Fruit fly (Drosophila melanogaster) whole organism, embryonic: ENCODE results near the gene Nin.

Source experiments
- CG32532 ChIP-seq: fragments of 200-800 bp; sonication (Bioruptor generic); IDR thresholded peaks from 2 replicates; pipeline ENCODE4 v1.3.6; 2022; ENCODE audit warnings: missing biosample characterization, missing genetic modification characterization
- CG4282 ChIP-seq: fragments of 200-800 bp; sonication (Bioruptor generic); optimal IDR thresholded peaks from 2 replicates; lab custom pipeline; 2016; ENCODE audit warnings: missing biosample characterization, missing genetic modification characterization
- CG9609 ChIP-seq: fragments of 200-800 bp; sonication (Bioruptor generic); optimal IDR thresholded peaks from 3 replicates; lab custom pipeline; 2016; ENCODE audit warnings: missing biosample characterization, missing genetic modification characterization
- Hr39 ChIP-seq: fragments of >200 bp; optimal IDR thresholded peaks from 2 replicates; lab custom pipeline; 2017
- Lhr ChIP-seq: fragments of 200-800 bp; sonication (Bioruptor generic); optimal IDR thresholded peaks from 3 replicates; lab custom pipeline; 2017; ENCODE audit warnings: mild to moderate bottlenecking, missing biosample characterization, missing genetic modification reagents, missing genetic modification characterization
- NK7.1 ChIP-seq: fragments of 200-800 bp; sonication (Bioruptor generic); optimal IDR thresholded peaks from 3 replicates; lab custom pipeline; 2016; ENCODE audit warnings: missing biosample characterization, missing genetic modification characterization
- eyg ChIP-seq: fragments of 200-800 bp; sonication (Bioruptor generic); optimal IDR thresholded peaks from 3 replicates; lab custom pipeline; 2016; ENCODE audit warnings: missing biosample characterization, missing genetic modification characterization

- no peak for TF ChIP-seq Hr39
- TF ChIP-seq Lhr (GFP tag; lab: Kevin White, UChicago): no peak
- TF ChIP-seq CG32532: no peak
- TF ChIP-seq CG9609 (GFP tag; lab: Kevin White, UChicago): no peak
- TF ChIP-seq CG4282: no peak
- no peak for TF ChIP-seq eyg (GFP tag; lab: Kevin White, UChicago)
- no peak for TF ChIP-seq NK7.1
Observed at dm6 chr2L:5271081-5271480, 7.3 kb downstream of the Nin start, which contains the start of gene tkv.
